Worm (Caenorhabditis elegans) whole organism, mixed stage, embryonic: ENCODE data around the gene sri-25.

Source experiments
- ceh-39 ChIP-seq: fragments of 150-350 bp; optimal IDR thresholded peaks from 2 replicates; lab custom pipeline; 2014; ENCODE audit warnings: missing biosample characterization, missing genetic modification characterization
- hlh-1 ChIP-seq: fragments of 150-350 bp; optimal IDR thresholded peaks from 2 replicates; lab custom pipeline; 2014; ENCODE audit warnings: missing biosample characterization, missing genetic modification reagents, missing genetic modification characterization
- nhr-12 ChIP-seq: fragments of 150-350 bp; optimal IDR thresholded peaks from 2 replicates; lab custom pipeline; 2014; ENCODE audit warnings: missing biosample characterization, missing genetic modification characterization
- unc-39 ChIP-seq: fragments of 150-350 bp; optimal IDR thresholded peaks from 2 replicates; lab custom pipeline; 2014; ENCODE audit warnings: missing biosample characterization, missing genetic modification characterization

- TF ChIP-seq ceh-39 (tag; lab: Kevin White, UChicago) (no peak), unc-39 (no peak), nhr-12 (tag; lab: Kevin White, UChicago) (no peak), hlh-1 (tag; lab: Kevin White, UChicago) (no peak)
Measured at ce11 chrV:15197955-15198354, 18.9 kb upstream of the sri-25 start, which contains the start of gene srw-1.
